Fruit fly (Drosophila melanogaster) whole organism, prepupa: ENCODE data around the gene thw.

Experiments
- Blimp-1 ChIP-seq: fragments of 200-800 bp; sonication (Bioruptor generic); optimal IDR thresholded peaks from 3 replicates; lab custom pipeline; 2017; ENCODE audit warnings: missing biosample characterization, missing genetic modification characterization, mild to moderate bottlenecking, moderate library complexity, missing genetic modification reagents
- CG16779 ChIP-seq: fragments of 200-800 bp; sonication (Bioruptor generic); optimal IDR thresholded peaks from 3 replicates; lab custom pipeline; 2017; ENCODE audit warnings: missing biosample characterization, mild to moderate bottlenecking, missing genetic modification characterization
- CG6808 ChIP-seq: fragments of 200-800 bp; sonication (Bioruptor generic); optimal IDR thresholded peaks from 3 replicates; lab custom pipeline; 2017; ENCODE audit warnings: missing biosample characterization, missing genetic modification characterization, mild to moderate bottlenecking, moderate library complexity, missing genetic modification reagents
- CG6854 ChIP-seq: fragments of 200-800 bp; sonication (Bioruptor generic); optimal IDR thresholded peaks from 2 replicates; lab custom pipeline; 2017; ENCODE audit warnings: missing biosample characterization, mild to moderate bottlenecking, missing genetic modification characterization
- Hr4 ChIP-seq: fragments of 200-800 bp; sonication (Bioruptor generic); optimal IDR thresholded peaks from 3 replicates; lab custom pipeline; 2016; ENCODE audit warnings: missing biosample characterization, missing genetic modification characterization
- Met ChIP-seq: fragments of 200-800 bp; sonication (Bioruptor generic); optimal IDR thresholded peaks from 3 replicates; lab custom pipeline; 2016; ENCODE audit warnings: missing biosample characterization, missing genetic modification characterization
- Sox14 ChIP-seq: fragments of 200-800 bp; sonication (Bioruptor generic); optimal IDR thresholded peaks from 3 replicates; lab custom pipeline; 2016; ENCODE audit warnings: missing biosample characterization, missing genetic modification characterization
- dac ChIP-seq: fragments of 200-800 bp; sonication (Bioruptor generic); optimal IDR thresholded peaks from 2 replicates; lab custom pipeline; 2017; ENCODE audit warnings: missing biosample characterization, mild to moderate bottlenecking, missing genetic modification characterization
- dsx ChIP-seq: fragments of 200-800 bp; optimal IDR thresholded peaks from 3 replicates; lab custom pipeline; 2019; ENCODE audit warnings: missing biosample characterization, mild to moderate bottlenecking, missing genetic modification characterization, moderate library complexity; ENCODE audit not compliant: poor library complexity, severe bottlenecking
- net ChIP-seq: fragments of 200-800 bp; sonication (Bioruptor generic); optimal IDR thresholded peaks from 3 replicates; lab custom pipeline; 2016; ENCODE audit warnings: missing biosample characterization, missing genetic modification characterization
- salr ChIP-seq, 2 experiments: fragments of 200-800 bp; sonication (Bioruptor generic); optimal IDR thresholded peaks; 3 replicates each; lab custom pipeline; 2016 to 2018; ENCODE audit warnings: missing biosample characterization in 2 of 2, missing genetic modification characterization in 2 of 2, mild to moderate bottlenecking in 1 of 2
- topi ChIP-seq: fragments of 200-800 bp; sonication (Bioruptor generic); optimal IDR thresholded peaks from 3 replicates; lab custom pipeline; 2016; ENCODE audit warnings: missing biosample characterization, missing genetic modification characterization

DNA sequence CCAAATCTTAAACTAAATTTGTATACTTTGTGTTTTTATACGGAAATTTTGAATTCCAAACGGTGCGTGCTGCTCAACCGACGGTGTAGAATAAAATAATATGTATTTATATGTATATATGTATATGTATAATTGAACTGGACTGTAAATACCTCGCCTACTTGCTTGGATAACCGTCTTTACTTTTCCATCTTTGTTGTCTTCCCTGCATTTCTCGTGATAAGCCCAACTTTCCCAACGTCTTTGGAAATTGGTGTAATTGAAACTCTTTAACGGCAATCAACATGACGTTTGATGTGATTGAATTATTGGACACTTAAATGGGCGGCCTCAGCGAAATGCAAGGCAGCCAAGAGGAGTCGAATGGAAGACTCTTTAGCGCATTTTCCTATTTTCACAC is 15.9 kb upstream of the thw start, which contains the start of gene CG1288:
- TF ChIP-seq Sox14 (GFP tag; lab: Kevin White, UChicago) (no peak), Hr4 (no peak), topi (no peak), dac (GFP tag; lab: Kevin White, UChicago) (no peak), Blimp-1 (GFP tag; lab: Kevin White, UChicago) (no peak), net (GFP tag; lab: Kevin White, UChicago) (no peak), CG16779 (tag; lab: Kevin White, UChicago) (no peak), Met (GFP tag; lab: Kevin White, UChicago) (no peak), CG6808 (GFP tag; lab: Kevin White, UChicago) (no peak), salr (GFP tag; optimal IDR thresholded peaks at IDR 0.05; lab: Kevin White, UChicago) (no peak), dsx (GFP tag; lab: Kevin White, UChicago) (no peak), CG6854 (no peak)
